Fruit fly (Drosophila melanogaster): ENCODE measurements around the gene CG11597.
A peak's percentile ranks its signal among the peaks of the same experiment; 100 is the strongest.

The CG11597 gene

dm6 chr3L:11821723-11822445, at the start of gene CG11597, which contains the start of gene CG5946:
TSS of gene CG11597 (minus strand) at chr3L:11822275.
TSS of gene CG5946 (minus strand) at chr3L:11822275.
- TF ChIP-seq CG12605 (GFP tag; IDR thresholded peaks at IDR 0.05): 0 out of 2 replicates have a peak, but pooled peaks have one; percentile 10
- no peak for TF ChIP-seq Ets98B (GFP tag; IDR thresholded peaks at IDR 0.05)

- TF ChIP-seq CG13204 (GFP tag; optimal IDR thresholded peaks at IDR 0.05) (no peak), CG9948 (tag; optimal IDR thresholded peaks at IDR 0.05) (no peak), Snoo (tag; optimal IDR thresholded peaks at IDR 0.05) (no peak), Pif1B (GFP tag; optimal IDR thresholded peaks at IDR 0.05) (no peak), CG32121 (GFP tag; IDR thresholded peaks at IDR 0.05) (no peak)
These were observed 49.1 kb upstream of the CG11597 start, which contains the start of gene CG5906 for dm6 chr3L:11871205-11871604. TSS of gene CG5906 (minus strand) at chr3L:11871305.

DNA sequence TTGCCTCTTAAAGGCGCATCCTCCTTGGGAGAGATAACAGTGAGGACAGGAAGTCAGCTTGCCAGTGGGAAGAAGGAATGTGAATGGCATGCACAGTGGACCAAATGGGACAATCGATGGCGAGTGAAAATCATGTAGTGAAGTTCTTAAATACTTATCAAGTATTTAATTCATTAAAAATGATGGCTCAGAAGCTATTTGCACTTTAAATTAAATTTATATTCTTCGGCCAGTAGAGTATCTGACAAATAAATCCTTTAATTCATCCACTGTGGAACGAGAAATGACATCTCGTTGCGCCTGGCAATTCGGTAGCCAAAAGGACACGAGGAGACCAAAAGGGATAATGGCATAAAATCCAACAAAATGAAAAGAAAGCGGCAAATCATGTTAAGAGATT, 47.3 kb upstream of the CG11597 start:
- TF ChIP-seq CG15710 (tag; optimal IDR thresholded peaks at IDR 0.05): no peak
- TF ChIP-seq Pif1B (GFP tag; optimal IDR thresholded peaks at IDR 0.05): no peak
- no peak for TF ChIP-seq Pif1A (GFP tag; optimal IDR thresholded peaks at IDR 0.05)
- no peak for TF ChIP-seq CG8301 (tag; optimal IDR thresholded peaks at IDR 0.05)
- TF ChIP-seq CG12605 (GFP tag; IDR thresholded peaks at IDR 0.05): no peak
- no peak for TF ChIP-seq fd96Ca (GFP tag; IDR thresholded peaks at IDR 0.05)
- TF ChIP-seq CG8159 (tag; optimal IDR thresholded peaks at IDR 0.05): peak; percentile 13

- no peak for TF ChIP-seq CG32121 (GFP tag; IDR thresholded peaks at IDR 0.05)
- TF ChIP-seq CG8159 (tag; optimal IDR thresholded peaks at IDR 0.05): peak; percentile 69
- TF ChIP-seq CG9948 (tag; optimal IDR thresholded peaks at IDR 0.05): peak; percentile 21
- TF ChIP-seq CG15710 (tag; optimal IDR thresholded peaks at IDR 0.05): peak; percentile 30
- no peak for TF ChIP-seq CG4496 (GFP tag; IDR thresholded peaks at IDR 0.05)
- TF ChIP-seq CG14655 (GFP tag; optimal IDR thresholded peaks at IDR 0.05): peak; percentile 37
- no peak for TF ChIP-seq EcR (GFP tag; optimal IDR thresholded peaks at IDR 0.05)
- no peak for TF ChIP-seq CG13204 (GFP tag; optimal IDR thresholded peaks at IDR 0.05)
These were observed 41.5 kb upstream of the CG11597 start for dm6 chr3L:11863587-11863986.

DNA sequence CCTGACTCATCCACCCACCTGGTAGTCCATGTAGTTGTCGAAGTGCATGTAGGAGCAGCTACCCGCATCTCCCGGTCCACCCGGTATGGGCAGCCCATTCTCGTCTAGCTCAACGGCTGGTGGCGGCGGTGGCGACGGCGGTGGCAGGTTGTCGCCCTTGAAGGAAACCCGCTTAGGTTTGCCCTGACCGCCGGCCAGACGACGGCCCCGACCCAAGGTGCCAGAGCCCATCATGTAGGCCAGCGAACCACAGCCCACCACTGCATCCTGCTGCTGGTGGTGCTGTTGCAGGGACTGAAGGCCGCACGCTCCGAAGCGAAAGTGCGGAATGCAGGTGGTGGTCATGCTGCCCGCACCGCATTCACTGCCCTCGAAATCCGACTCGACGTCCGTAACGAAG, 40.2 kb upstream of the CG11597 start:
- TF ChIP-seq Pif1B (GFP tag; optimal IDR thresholded peaks at IDR 0.05): no peak
- TF ChIP-seq rn (GFP tag; IDR thresholded peaks at IDR 0.05): no peak
- TF ChIP-seq D1 (tag; optimal IDR thresholded peaks at IDR 0.05): no peak
- TF ChIP-seq CG9948 (tag; optimal IDR thresholded peaks at IDR 0.05): no peak
- no peak for TF ChIP-seq Ets98B (GFP tag; IDR thresholded peaks at IDR 0.05)
- no peak for TF ChIP-seq Snoo (tag; optimal IDR thresholded peaks at IDR 0.05)
- TF ChIP-seq EcR (GFP tag; optimal IDR thresholded peaks at IDR 0.05): no peak
- no peak for TF ChIP-seq CG14655 (GFP tag; optimal IDR thresholded peaks at IDR 0.05)
- TF ChIP-seq CG32121 (GFP tag; IDR thresholded peaks at IDR 0.05): no peak
- no peak for TF ChIP-seq CG10348 (GFP tag; IDR thresholded peaks at IDR 0.05)
- no peak for TF ChIP-seq CG12605 (GFP tag; IDR thresholded peaks at IDR 0.05)

DNA sequence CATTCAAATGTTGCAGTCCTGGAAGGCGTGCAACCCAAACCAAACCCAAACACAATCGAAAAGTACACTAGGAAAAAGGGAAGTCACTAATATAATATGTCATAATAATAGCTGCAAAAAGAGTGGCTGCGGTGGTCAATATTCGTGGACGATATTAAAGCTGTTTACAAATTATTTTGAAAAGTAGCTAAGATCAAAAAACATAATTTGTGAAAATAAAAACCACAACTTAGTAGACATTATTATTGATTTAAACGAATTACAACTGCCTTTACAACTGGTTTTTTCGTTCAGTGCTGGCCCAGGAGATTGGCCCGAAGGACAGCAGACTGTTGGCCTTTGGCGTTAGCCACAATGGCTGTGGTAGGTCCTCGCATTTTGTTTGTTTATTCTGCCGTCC, 36.7 kb upstream of the CG11597 start:
- TF ChIP-seq CG13204 (GFP tag; optimal IDR thresholded peaks at IDR 0.05): no peak
- TF ChIP-seq Pif1A (GFP tag; optimal IDR thresholded peaks at IDR 0.05): no peak
- no peak for TF ChIP-seq CG17806 (tag; optimal IDR thresholded peaks at IDR 0.05)
- TF ChIP-seq CG12605 (GFP tag; IDR thresholded peaks at IDR 0.05): no peak
- no peak for TF ChIP-seq Snoo (tag; optimal IDR thresholded peaks at IDR 0.05)
- no peak for TF ChIP-seq CG10348 (GFP tag; IDR thresholded peaks at IDR 0.05)
- TF ChIP-seq EcR (GFP tag; optimal IDR thresholded peaks at IDR 0.05): no peak
- TF ChIP-seq D1 (tag; optimal IDR thresholded peaks at IDR 0.05): no peak
- TF ChIP-seq CG34367 (tag; optimal IDR thresholded peaks at IDR 0.05): no peak
- no peak for TF ChIP-seq gl (tag; optimal IDR thresholded peaks at IDR 0.05)
- no peak for TF ChIP-seq Ets98B (GFP tag; IDR thresholded peaks at IDR 0.05)
- no peak for TF ChIP-seq CG4496 (GFP tag; IDR thresholded peaks at IDR 0.05)
- TF ChIP-seq CG32121 (GFP tag; IDR thresholded peaks at IDR 0.05): no peak
- no peak for TF ChIP-seq CG9948 (tag; optimal IDR thresholded peaks at IDR 0.05)
- no peak for TF ChIP-seq CG14655 (GFP tag; optimal IDR thresholded peaks at IDR 0.05)
- no peak for TF ChIP-seq rn (GFP tag; IDR thresholded peaks at IDR 0.05)
- no peak for TF ChIP-seq CG15710 (tag; optimal IDR thresholded peaks at IDR 0.05)

dm6 chr3L:11852924-11853323, 30.8 kb upstream of the CG11597 start:
- no peak for TF ChIP-seq Pif1B (GFP tag; optimal IDR thresholded peaks at IDR 0.05)
- no peak for TF ChIP-seq CG13204 (GFP tag; optimal IDR thresholded peaks at IDR 0.05)
- no peak for TF ChIP-seq Pif1A (GFP tag; optimal IDR thresholded peaks at IDR 0.05)
- no peak for TF ChIP-seq CG8159 (tag; optimal IDR thresholded peaks at IDR 0.05)
- TF ChIP-seq CG34367 (tag; optimal IDR thresholded peaks at IDR 0.05): no peak
- TF ChIP-seq gl (tag; optimal IDR thresholded peaks at IDR 0.05): no peak
- TF ChIP-seq fd96Ca (GFP tag; IDR thresholded peaks at IDR 0.05): no peak
- no peak for TF ChIP-seq CG9948 (tag; optimal IDR thresholded peaks at IDR 0.05)
- TF ChIP-seq D1 (tag; optimal IDR thresholded peaks at IDR 0.05): no peak
- TF ChIP-seq CG10348 (GFP tag; IDR thresholded peaks at IDR 0.05): no peak
- no peak for TF ChIP-seq rn (GFP tag; IDR thresholded peaks at IDR 0.05)
- no peak for TF ChIP-seq CG4496 (GFP tag; IDR thresholded peaks at IDR 0.05)
- no peak for TF ChIP-seq CG32121 (GFP tag; IDR thresholded peaks at IDR 0.05)
- TF ChIP-seq CG12605 (GFP tag; IDR thresholded peaks at IDR 0.05): no peak
- TF ChIP-seq CG14655 (GFP tag; optimal IDR thresholded peaks at IDR 0.05): no peak
